Fruit fly (Drosophila melanogaster) whole organism, embryonic: ENCODE data around the gene Pex5.

Experiments
- Abd-B ChIP-seq: fragments of 200-800 bp; sonication (Bioruptor generic); optimal IDR thresholded peaks from 2 replicates; lab custom pipeline; 2018; ENCODE audit warnings: missing biosample characterization, mild to moderate bottlenecking, missing genetic modification characterization, moderate library complexity
- Blimp-1 ChIP-seq: fragments of 200-800 bp; sonication (Bioruptor generic); optimal IDR thresholded peaks from 3 replicates; lab custom pipeline; 2018; ENCODE audit warnings: missing biosample characterization, missing genetic modification characterization, mild to moderate bottlenecking, moderate library complexity, missing genetic modification reagents
- CG10321 ChIP-seq: fragments of 200-800 bp; sonication (Bioruptor generic); IDR thresholded peaks from 2 replicates; pipeline ENCODE4 v1.3.6; 2022; ENCODE audit warnings: missing biosample characterization, missing genetic modification characterization
- CG10431 ChIP-seq: fragments of 200-800 bp; sonication (Bioruptor generic); optimal IDR thresholded peaks from 3 replicates; lab custom pipeline; 2018; ENCODE audit warnings: missing biosample characterization, mild to moderate bottlenecking, missing genetic modification characterization
- CG12391 ChIP-seq: fragments of 200-800 bp; sonication (Bioruptor generic); optimal IDR thresholded peaks from 3 replicates; lab custom pipeline; 2018; ENCODE audit warnings: missing biosample characterization, mild to moderate bottlenecking, missing genetic modification characterization, moderate library complexity
- CG14050 ChIP-seq: fragments of 200-800 bp; sonication (Bioruptor generic); IDR thresholded peaks from 3 replicates; pipeline ENCODE4 v1.3.6; 2022; ENCODE audit warnings: missing biosample characterization, missing genetic modification characterization
- CG15269 ChIP-seq: fragments of 200-800 bp; sonication (Bioruptor generic); optimal IDR thresholded peaks from 2 replicates; lab custom pipeline; 2018; ENCODE audit warnings: missing biosample characterization, mild to moderate bottlenecking, missing genetic modification characterization, moderate library complexity
- CG1529 ChIP-seq: fragments of 200-800 bp; sonication (Bioruptor generic); optimal IDR thresholded peaks from 3 replicates; lab custom pipeline; 2018; ENCODE audit warnings: missing biosample characterization, missing genetic modification characterization
- CG1647 ChIP-seq: fragments of 200-800 bp; sonication (Bioruptor generic); optimal IDR thresholded peaks from 3 replicates; lab custom pipeline; 2016; ENCODE audit warnings: missing biosample characterization, missing genetic modification characterization
- CG17612 ChIP-seq: fragments of 200-800 bp; sonication (Bioruptor generic); IDR thresholded peaks from 2 replicates; pipeline ENCODE4 v1.3.6; 2022; ENCODE audit warnings: missing biosample characterization, missing genetic modification characterization
- CG18764 ChIP-seq: fragments of 200-800 bp; sonication (Bioruptor generic); optimal IDR thresholded peaks from 3 replicates; lab custom pipeline; 2016; ENCODE audit warnings: missing biosample characterization, missing genetic modification characterization
- CG2116 ChIP-seq: fragments of 200-800 bp; sonication (Bioruptor generic); optimal IDR thresholded peaks from 3 replicates; lab custom pipeline; 2018; ENCODE audit warnings: missing biosample characterization, mild to moderate bottlenecking, missing genetic modification characterization
- CG2199 ChIP-seq: fragments of 200-800 bp; sonication (Bioruptor generic); IDR thresholded peaks from 3 replicates; pipeline ENCODE4 v1.3.6; 2022; ENCODE audit warnings: missing biosample characterization, missing genetic modification characterization
- CG32532 ChIP-seq: fragments of 200-800 bp; sonication (Bioruptor generic); IDR thresholded peaks from 2 replicates; pipeline ENCODE4 v1.3.6; 2022; ENCODE audit warnings: missing biosample characterization, missing genetic modification characterization
- CG33557 ChIP-seq: fragments of 200-800 bp; sonication (Bioruptor generic); optimal IDR thresholded peaks from 2 replicates; lab custom pipeline; 2019; ENCODE audit warnings: missing biosample characterization, mild to moderate bottlenecking, missing genetic modification characterization, moderate library complexity
- CG4404 ChIP-seq: fragments of 200-800 bp; sonication (Bioruptor generic); IDR thresholded peaks from 2 replicates; pipeline ENCODE4 v1.3.6; 2022; ENCODE audit warnings: missing biosample characterization, missing genetic modification characterization
- Dip2 ChIP-seq: fragments of 200-800 bp; sonication (Bioruptor generic); IDR thresholded peaks from 2 replicates; pipeline ENCODE4 v1.3.6; 2022; ENCODE audit warnings: missing biosample characterization, missing genetic modification characterization
- Dref ChIP-seq: fragments of 200-800 bp; sonication (Bioruptor generic); IDR thresholded peaks from 2 replicates; pipeline ENCODE4 v1.3.6; 2022; ENCODE audit warnings: missing biosample characterization, missing genetic modification characterization
- Fer2 ChIP-seq: fragments of 200-800 bp; sonication (Bioruptor generic); optimal IDR thresholded peaks from 2 replicates; lab custom pipeline; 2018; ENCODE audit warnings: missing biosample characterization, mild to moderate bottlenecking, missing genetic modification characterization, moderate library complexity
- MBD-R2 ChIP-seq: fragments of 200-800 bp; sonication (Bioruptor generic); IDR thresholded peaks from 2 replicates; pipeline ENCODE4 v1.3.6; 2022; ENCODE audit warnings: missing biosample characterization, missing genetic modification characterization
- MTF-1 ChIP-seq: fragments of 200-800 bp; sonication (Bioruptor generic); optimal IDR thresholded peaks from 2 replicates; lab custom pipeline; 2018; ENCODE audit warnings: missing biosample characterization, mild to moderate bottlenecking, missing genetic modification characterization, borderline replicate concordance
- Mrtf ChIP-seq: fragments of 200-800 bp; sonication (Bioruptor generic); IDR thresholded peaks from 3 replicates; pipeline ENCODE4 v1.3.6; 2022; ENCODE audit warnings: missing biosample characterization, missing genetic modification characterization
- Nf-YA ChIP-seq: fragments of 200-800 bp; sonication (Bioruptor generic); IDR thresholded peaks from 2 replicates; pipeline ENCODE4 v1.3.6; 2022; ENCODE audit warnings: missing biosample characterization, missing genetic modification characterization
- NfI ChIP-seq: fragments of 200-800 bp; sonication (Bioruptor generic); optimal IDR thresholded peaks from 3 replicates; lab custom pipeline; 2018; ENCODE audit warnings: missing biosample characterization, mild to moderate bottlenecking, missing genetic modification characterization, moderate library complexity
- Rx ChIP-seq: fragments of 200-800 bp; sonication (Bioruptor generic); IDR thresholded peaks from 2 replicates; pipeline ENCODE4 v1.3.6; 2022; ENCODE audit warnings: missing biosample characterization, missing genetic modification characterization
- Stat92E ChIP-seq, 3 experiments: fragments of >200 bp in 2 of 3; fragments of 200-800 bp in 1 of 3; sonication (Bioruptor generic) in 1 of 3; optimal IDR thresholded peaks; 2 replicates each; lab custom pipeline; 2017 to 2019; ENCODE audit warnings: missing biosample characterization in 3 of 3, missing genetic modification characterization in 3 of 3, mild to moderate bottlenecking in 1 of 3, moderate library complexity in 1 of 3
- Xrp1 ChIP-seq: fragments of 200-800 bp; sonication (Bioruptor generic); IDR thresholded peaks from 2 replicates; pipeline ENCODE4 v1.3.6; 2022; ENCODE audit warnings: missing biosample characterization, missing genetic modification characterization
- amos ChIP-seq: fragments of 200-800 bp; sonication (Bioruptor generic); IDR thresholded peaks from 2 replicates; pipeline ENCODE4 v1.3.6; 2022; ENCODE audit warnings: missing biosample characterization, missing genetic modification characterization; ENCODE audit not compliant: partially characterized antibody
- ase ChIP-seq: fragments of 200-800 bp; sonication (Bioruptor generic); IDR thresholded peaks from 3 replicates; pipeline ENCODE4 v1.3.6; 2022; ENCODE audit warnings: missing biosample characterization, missing genetic modification characterization
- dimm ChIP-seq: fragments of 200-800 bp; sonication (Bioruptor generic); IDR thresholded peaks from 2 replicates; pipeline ENCODE4 v1.3.6; 2022; ENCODE audit warnings: missing biosample characterization, missing genetic modification characterization
- dysf ChIP-seq: fragments of 200-800 bp; sonication (Bioruptor generic); IDR thresholded peaks from 3 replicates; pipeline ENCODE4 v1.3.6; 2022; ENCODE audit warnings: missing biosample characterization, missing genetic modification characterization
- ems ChIP-seq: fragments of 200-800 bp; sonication (Bioruptor generic); optimal IDR thresholded peaks from 3 replicates; lab custom pipeline; 2016; ENCODE audit warnings: missing biosample characterization, missing genetic modification characterization
- eve ChIP-seq, 2 experiments: fragments of >200 bp; optimal IDR thresholded peaks; 2 replicates each; lab custom pipeline; 2017; ENCODE audit warnings: missing biosample characterization in 2 of 2, missing genetic modification characterization in 2 of 2
- ewg ChIP-seq: fragments of 200-800 bp; sonication (Bioruptor generic); optimal IDR thresholded peaks from 3 replicates; lab custom pipeline; 2017; ENCODE audit warnings: mild to moderate bottlenecking, missing biosample characterization, missing genetic modification reagents, missing genetic modification characterization
- ftz-f1 ChIP-seq: fragments of 200-800 bp; sonication (Bioruptor generic); optimal IDR thresholded peaks from 2 replicates; lab custom pipeline; 2016; ENCODE audit warnings: missing biosample characterization, missing genetic modification characterization
- gem ChIP-seq: fragments of 200-800 bp; sonication (Bioruptor generic); optimal IDR thresholded peaks from 2 replicates; lab custom pipeline; 2019; ENCODE audit warnings: missing biosample characterization, mild to moderate bottlenecking, missing genetic modification characterization, moderate library complexity
- gt ChIP-seq: fragments of 200-800 bp; sonication (Bioruptor generic); IDR thresholded peaks from 2 replicates; pipeline ENCODE4 v1.3.6; 2022; ENCODE audit warnings: missing biosample characterization, missing genetic modification characterization
- inv ChIP-seq: fragments of 200-800 bp; sonication (Bioruptor generic); IDR thresholded peaks from 2 replicates; pipeline ENCODE4 v1.3.6; 2022; ENCODE audit warnings: missing biosample characterization, missing genetic modification characterization; ENCODE audit not compliant: partially characterized antibody
- ken ChIP-seq: fragments of 200-800 bp; sonication (Bioruptor generic); IDR thresholded peaks from 3 replicates; pipeline ENCODE4 v1.3.6; 2022; ENCODE audit warnings: missing biosample characterization, missing genetic modification characterization
- klu ChIP-seq: fragments of 200-800 bp; sonication (Bioruptor generic); IDR thresholded peaks from 2 replicates; pipeline ENCODE4 v1.3.6; 2022; ENCODE audit warnings: missing biosample characterization, missing genetic modification characterization
- mam ChIP-seq: fragments of 200-800 bp; sonication (Bioruptor generic); optimal IDR thresholded peaks from 3 replicates; lab custom pipeline; 2016; ENCODE audit warnings: missing biosample characterization, missing genetic modification characterization
- mirr ChIP-seq: fragments of 200-800 bp; sonication (Bioruptor generic); optimal IDR thresholded peaks from 3 replicates; lab custom pipeline; 2018; ENCODE audit warnings: missing biosample characterization, mild to moderate bottlenecking, missing genetic modification characterization
- nerfin-1 ChIP-seq: fragments of 200-800 bp; sonication (Bioruptor generic); optimal IDR thresholded peaks from 3 replicates; lab custom pipeline; 2019; ENCODE audit warnings: missing biosample characterization, mild to moderate bottlenecking, missing genetic modification characterization, moderate library complexity
- nmo ChIP-seq: fragments of 200-800 bp; sonication (Bioruptor generic); optimal IDR thresholded peaks from 2 replicates; lab custom pipeline; 2018; ENCODE audit warnings: missing biosample characterization, mild to moderate bottlenecking, missing genetic modification characterization, moderate library complexity
- pum ChIP-seq: fragments of 200-800 bp; sonication (Bioruptor generic); optimal IDR thresholded peaks from 2 replicates; lab custom pipeline; 2016; ENCODE audit warnings: missing biosample characterization, missing genetic modification characterization
- stwl ChIP-seq: fragments of 200-800 bp; sonication (Bioruptor generic); optimal IDR thresholded peaks from 3 replicates; lab custom pipeline; 2018; ENCODE audit warnings: missing biosample characterization, mild to moderate bottlenecking, missing genetic modification characterization, moderate library complexity
- tio ChIP-seq: fragments of 200-800 bp; sonication (Bioruptor generic); optimal IDR thresholded peaks from 2 replicates; lab custom pipeline; 2017; ENCODE audit warnings: missing biosample characterization, missing genetic modification characterization, inconsistent platforms
- trem ChIP-seq: fragments of 200-800 bp; optimal IDR thresholded peaks from 3 replicates; lab custom pipeline; 2019; ENCODE audit warnings: missing biosample characterization, mild to moderate bottlenecking, missing genetic modification characterization, moderate library complexity
- twi ChIP-seq: fragments of 200-800 bp; optimal IDR thresholded peaks from 2 replicates; lab custom pipeline; 2019; ENCODE audit warnings: missing biosample characterization, mild to moderate bottlenecking, missing genetic modification characterization, moderate library complexity
- zen ChIP-seq: fragments of 200-800 bp; sonication (Bioruptor generic); optimal IDR thresholded peaks from 3 replicates; lab custom pipeline; 2018; ENCODE audit warnings: missing biosample characterization, mild to moderate bottlenecking, missing genetic modification characterization, moderate library complexity

Gene Pex5

DNA sequence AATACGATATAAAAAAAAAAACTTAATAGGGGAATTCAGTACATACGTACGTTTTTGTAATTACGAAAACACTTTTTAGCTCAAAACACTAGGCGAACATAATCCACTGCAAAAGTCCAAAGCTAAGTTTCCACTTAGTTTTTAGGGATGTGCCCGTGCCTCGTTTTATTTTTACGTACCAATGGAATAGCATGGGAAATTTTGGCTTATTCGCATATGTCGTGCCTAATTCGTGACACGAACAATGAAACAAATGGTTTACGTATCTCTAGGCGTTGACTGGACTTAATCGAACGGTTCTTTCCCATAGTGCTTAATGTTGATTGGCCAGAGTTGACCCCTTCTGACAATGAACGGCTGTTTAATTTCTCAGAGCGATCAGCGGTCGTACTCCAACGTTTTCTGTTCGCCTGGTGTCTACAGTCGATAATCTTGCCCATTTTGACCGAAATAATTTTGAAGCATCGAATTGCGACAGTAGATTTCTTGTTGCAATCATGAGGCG lies 10.8 kb upstream of the Pex5 start, which contains the start of gene CG14818 (continued):
- TF ChIP-seq Blimp-1 (GFP tag; lab: Kevin White, UChicago) (no peak), zen (tag; lab: Kevin White, UChicago) (peak; percentile 20), CG12391 (tag; lab: Kevin White, UChicago) (peak; percentile 61), ewg (peak; percentile 2), Xrp1 (GFP tag; lab: Robert Waterston, UW) (peak; percentile 68), nerfin-1 (no peak), CG32532 (GFP tag; lab: Robert Waterston, UW) (peak; percentile 55; the same call in 1 of the 2 replicates), nmo (peak; percentile 59), trem (tag; lab: Kevin White, UChicago) (no peak), mirr (GFP tag; lab: Kevin White, UChicago) (peak; percentile 21), Dref (GFP tag; lab: Robert Waterston, UW) (no peak), tio (GFP tag; lab: Kevin White, UChicago) (no peak), amos (GFP tag; lab: Robert Waterston, UW) (peak; percentile 78), NfI (peak; percentile 53), stwl (tag; lab: Kevin White, UChicago) (no peak), CG14050 (GFP tag; lab: Robert Waterston, UW) (no peak), Dip2 (no peak), CG4404 (GFP tag; lab: Robert Waterston, UW) (peak; percentile 69), Rx (GFP tag; lab: Robert Waterston, UW) (peak; percentile 38), Abd-B (GFP tag; lab: Kevin White, UChicago) (peak; percentile 79), pum (peak; percentile 72), klu (GFP tag; lab: Robert Waterston, UW) (no peak; the same call in 1 of the 2 replicates), CG1529 (GFP tag; lab: Kevin White, UChicago) (no peak), ems (GFP tag; lab: Kevin White, UChicago) (peak; percentile 38), dysf (GFP tag; lab: Robert Waterston, UW) (peak; percentile 73; the same call in 1 of the 3 replicates), CG10431 (GFP tag; lab: Kevin White, UChicago) (no peak), Mrtf (GFP tag; lab: Robert Waterston, UW) (peak; percentile 33; the same call in 1 of the 3 replicates), MTF-1 (GFP tag; lab: Kevin White, UChicago) (no peak), CG15269 (tag; lab: Kevin White, UChicago) (peak; percentile 67), gt (no peak), mam (GFP tag; lab: Kevin White, UChicago) (peak; percentile 81), Stat92E (GFP tag; optimal IDR thresholded peaks at IDR 0.05; lab: Kevin White, UChicago) (no peak), CG10321 (GFP tag; lab: Robert Waterston, UW) (0 out of 2 replicates have a peak, but pooled peaks have one; percentile 15), Fer2 (peak; percentile 45), MBD-R2 (peak; percentile 55), CG2199 (GFP tag; lab: Robert Waterston, UW) (no peak), Nf-YA (GFP tag; lab: Robert Waterston, UW) (no peak), inv (GFP tag; lab: Robert Waterston, UW) (peak; percentile 81), CG17612 (0 out of 2 replicates have a peak, but pooled peaks have one; percentile 17), ken (peak; percentile 67; the same call in 2 of the 3 replicates), CG2116 (peak; percentile 4), dimm (GFP tag; lab: Robert Waterston, UW) (no peak), CG18764 (GFP tag; lab: Kevin White, UChicago) (peak; percentile 16), ase (GFP tag; lab: Robert Waterston, UW) (0 out of 3 replicates have a peak, but pooled peaks have one; percentile 25), gem (tag; lab: Kevin White, UChicago) (peak; percentile 68), CG33557 (GFP tag; lab: Kevin White, UChicago) (peak; percentile 33), twi (tag; lab: Kevin White, UChicago) (no peak), eve (GFP tag; optimal IDR thresholded peaks at IDR 0.05; lab: Kevin White, UChicago) (peak in 1 of 2 experiments; percentile 13), ftz-f1 (GFP tag; lab: Kevin White, UChicago) (no peak), CG1647 (GFP tag; lab: Kevin White, UChicago) (peak; percentile 52)
